Fruit fly (Drosophila melanogaster): ENCODE results near the gene spen.

The spen gene

DNA sequence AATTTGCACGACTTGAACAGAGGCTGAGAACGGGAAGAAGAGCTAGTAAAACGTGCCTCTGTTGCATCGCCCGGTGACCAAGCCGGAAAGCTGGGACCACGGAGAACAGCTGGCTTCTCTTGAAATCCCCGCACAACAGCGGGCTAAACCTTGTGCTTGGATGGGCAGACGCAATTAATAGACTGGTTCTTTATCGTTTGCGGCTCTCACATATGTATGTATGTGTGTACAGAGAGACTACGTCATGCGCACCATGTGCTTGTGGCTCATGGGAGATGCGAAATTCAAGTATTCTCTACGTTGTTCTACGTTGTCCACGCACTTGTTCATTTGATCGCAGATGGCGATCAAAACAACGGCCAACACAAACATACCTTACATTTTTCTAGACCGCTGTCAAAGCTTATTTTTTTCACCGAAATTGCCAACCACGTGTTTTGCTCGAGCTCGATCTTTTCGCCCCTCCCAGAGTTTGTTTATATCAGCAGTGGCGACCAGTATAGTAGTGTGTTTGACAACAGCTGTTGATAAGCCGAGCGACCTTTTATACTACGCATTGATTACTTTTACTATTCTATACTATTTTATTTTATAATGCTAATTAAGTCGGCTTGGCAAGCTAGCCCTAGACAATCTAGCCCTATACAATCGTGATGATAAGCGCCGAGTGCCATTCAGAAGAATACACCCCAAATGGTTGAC, 49.6 kb upstream of the spen start (continued):
- TF ChIP-seq CG9609 (GFP tag; optimal IDR thresholded peaks at IDR 0.05) (no peak), Ada2b (GFP tag; IDR thresholded peaks at IDR 0.05) (no peak), CG14860 (GFP tag; IDR thresholded peaks at IDR 0.05; ENCODE audit: partially characterized antibody) (no peak), CG15073 (GFP tag; optimal IDR thresholded peaks at IDR 0.05) (no peak), CG18764 (GFP tag; optimal IDR thresholded peaks at IDR 0.05) (no peak), ttk (GFP tag; IDR thresholded peaks at IDR 0.05) (no peak), CG8281 (tag; optimal IDR thresholded peaks at IDR 0.05) (no peak), CG15601 (tag; optimal IDR thresholded peaks at IDR 0.05) (no peak), btn (GFP tag; optimal IDR thresholded peaks at IDR 0.05) (no peak), tx (GFP tag; optimal IDR thresholded peaks at IDR 0.05) (peak; percentile 4), chm (GFP tag; IDR thresholded peaks at IDR 0.05) (no peak), zf30C (GFP tag; optimal IDR thresholded peaks at IDR 0.05) (no peak), MBD-R2 (GFP tag; IDR thresholded peaks at IDR 0.05) (peak; percentile 13; the same call in 1 of the 2 replicates), dan (GFP tag; IDR thresholded peaks at IDR 0.05) (no peak), danr (GFP tag; IDR thresholded peaks at IDR 0.05) (no peak), Hr78 (GFP tag; optimal IDR thresholded peaks at IDR 0.05) (no peak), CG9727 (GFP tag; optimal IDR thresholded peaks at IDR 0.05) (no peak), CkIIα-i1 (GFP tag; IDR thresholded peaks at IDR 0.05) (no peak), CG8924 (tag; optimal IDR thresholded peaks at IDR 0.05) (no peak), cwo (GFP tag; optimal IDR thresholded peaks at IDR 0.05) (peak; percentile 86), CG13287 (GFP tag; IDR thresholded peaks at IDR 0.05; ENCODE audit: partially characterized antibody) (peak; percentile 33; the same call in 1 of the 2 replicates), Bgb (GFP tag; IDR thresholded peaks at IDR 0.05; ENCODE audit: partially characterized antibody) (no peak), CG12769 (tag; optimal IDR thresholded peaks at IDR 0.05) (peak; percentile 67), CG11504 (tag; optimal IDR thresholded peaks at IDR 0.05) (no peak), stc (GFP tag; IDR thresholded peaks at IDR 0.05) (no peak), lab (GFP tag; optimal IDR thresholded peaks at IDR 0.05) (peak; percentile 41), scrt (GFP tag; optimal IDR thresholded peaks at IDR 0.05) (no peak), CG4282 (GFP tag; optimal IDR thresholded peaks at IDR 0.05) (no peak), grn (GFP tag; optimal IDR thresholded peaks at IDR 0.05) (peak; percentile 32), Hr51 (GFP tag; optimal IDR thresholded peaks at IDR 0.05) (no peak), klu (GFP tag; IDR thresholded peaks at IDR 0.05) (no peak), CG18476 (GFP tag; optimal IDR thresholded peaks at IDR 0.05) (no peak), GATAe (GFP tag; conservative IDR thresholded peaks at IDR 0.05) (no peak), CG6654 (GFP tag; optimal IDR thresholded peaks at IDR 0.05) (no peak), kah (GFP tag; optimal IDR thresholded peaks at IDR 0.05) (peak; percentile 22), CG16863 (GFP tag; optimal IDR thresholded peaks at IDR 0.05) (no peak), CG2120 (GFP tag; optimal IDR thresholded peaks at IDR 0.05) (peak; percentile 19), Nf-YC (tag; optimal IDR thresholded peaks at IDR 0.05) (no peak), fu2 (GFP tag; optimal IDR thresholded peaks at IDR 0.05) (no peak), Opbp (GFP tag; IDR thresholded peaks at IDR 0.05; ENCODE audit: partially characterized antibody) (no peak), TFAM (GFP tag; optimal IDR thresholded peaks at IDR 0.05) (no peak), exex (tag; optimal IDR thresholded peaks at IDR 0.05) (peak; percentile 84), CG2889 (GFP tag; IDR thresholded peaks at IDR 0.05) (no peak), CG17612 (GFP tag; IDR thresholded peaks at IDR 0.05) (no peak), zen2 (GFP tag; IDR thresholded peaks at IDR 0.05; ENCODE audit: partially characterized antibody) (no peak), Vsx1 (GFP tag; optimal IDR thresholded peaks at IDR 0.05) (peak; percentile 58), CG30431 (GFP tag; optimal IDR thresholded peaks at IDR 0.05) (no peak), MESR4 (GFP tag; optimal IDR thresholded peaks at IDR 0.05) (no peak), nom (GFP tag; optimal IDR thresholded peaks at IDR 0.05) (peak; percentile 34)
